Fruit fly (Drosophila melanogaster) whole organism, embryonic: ENCODE data around the gene CG1764.
A peak's percentile ranks its signal among the peaks of the same experiment; 100 is the strongest.

Experiments
- Asciz ChIP-seq: fragments of 200-800 bp; sonication (Bioruptor generic); optimal IDR thresholded peaks from 2 replicates; lab custom pipeline; 2017; ENCODE audit warnings: missing biosample characterization, mild to moderate bottlenecking, missing genetic modification characterization, missing genetic modification reagents
- C15 ChIP-seq: fragments of 200-800 bp; sonication (Bioruptor generic); IDR thresholded peaks from 3 replicates; pipeline ENCODE4 v1.3.6; 2022; ENCODE audit warnings: missing biosample characterization, missing genetic modification characterization
- CG10147 ChIP-seq: fragments of 200-800 bp; sonication (Bioruptor generic); optimal IDR thresholded peaks from 2 replicates; lab custom pipeline; 2019; ENCODE audit warnings: missing biosample characterization, mild to moderate bottlenecking, missing genetic modification characterization, moderate library complexity
- CG10565 ChIP-seq: fragments of 200-800 bp; sonication (Bioruptor generic); optimal IDR thresholded peaks from 3 replicates; lab custom pipeline; 2016; ENCODE audit warnings: missing biosample characterization, mild to moderate bottlenecking, missing genetic modification characterization
- CG11093 ChIP-seq: fragments of 200-800 bp; sonication (Bioruptor generic); IDR thresholded peaks from 3 replicates; pipeline ENCODE4 v1.3.6; 2022; ENCODE audit warnings: missing biosample characterization, missing genetic modification characterization
- CG14667 ChIP-seq: fragments of 200-800 bp; sonication (Bioruptor generic); IDR thresholded peaks from 2 replicates; pipeline ENCODE4 v1.3.6; 2022; ENCODE audit warnings: missing biosample characterization, missing genetic modification characterization
- CG16813 ChIP-seq: fragments of 200-800 bp; sonication (Bioruptor generic); IDR thresholded peaks from 3 replicates; pipeline ENCODE4 v1.3.6; 2022; ENCODE audit warnings: missing biosample characterization, missing genetic modification characterization; ENCODE audit not compliant: partially characterized antibody
- CG17568 ChIP-seq: fragments of 200-800 bp; sonication (Bioruptor generic); optimal IDR thresholded peaks from 2 replicates; lab custom pipeline; 2018; ENCODE audit warnings: missing biosample characterization, mild to moderate bottlenecking, missing genetic modification characterization, moderate library complexity
- CG17612 ChIP-seq: fragments of 200-800 bp; sonication (Bioruptor generic); IDR thresholded peaks from 2 replicates; pipeline ENCODE4 v1.3.6; 2022; ENCODE audit warnings: missing biosample characterization, missing genetic modification characterization
- CG1832 ChIP-seq: fragments of 200-800 bp; sonication (Bioruptor generic); optimal IDR thresholded peaks from 2 replicates; lab custom pipeline; 2017; ENCODE audit warnings: missing biosample characterization, mild to moderate bottlenecking, missing genetic modification characterization, inconsistent platforms
- CG18619 ChIP-seq: fragments of 200-800 bp; sonication (Bioruptor generic); optimal IDR thresholded peaks from 3 replicates; lab custom pipeline; 2017; ENCODE audit warnings: missing biosample characterization, mild to moderate bottlenecking, missing genetic modification characterization
- CG31224 ChIP-seq: fragments of 200-800 bp; sonication (Bioruptor generic); IDR thresholded peaks from 2 replicates; pipeline ENCODE4 v1.3.6; 2022; ENCODE audit warnings: missing biosample characterization, missing genetic modification characterization
- CG4617 ChIP-seq: fragments of 200-800 bp; sonication (Bioruptor generic); optimal IDR thresholded peaks from 3 replicates; lab custom pipeline; 2016; ENCODE audit warnings: missing biosample characterization, missing genetic modification characterization, borderline replicate concordance
- CG7745 ChIP-seq: fragments of 200-800 bp; sonication (Bioruptor generic); optimal IDR thresholded peaks from 2 replicates; lab custom pipeline; 2018; ENCODE audit warnings: missing biosample characterization, mild to moderate bottlenecking, missing genetic modification characterization, moderate library complexity
- CG8765 ChIP-seq: fragments of 200-800 bp; sonication (Bioruptor generic); IDR thresholded peaks from 2 replicates; pipeline ENCODE4 v1.3.6; 2022; ENCODE audit warnings: missing biosample characterization, missing genetic modification characterization
- CG9215 ChIP-seq: fragments of 200-800 bp; sonication (Bioruptor generic); IDR thresholded peaks from 2 replicates; pipeline ENCODE4 v1.3.6; 2022; ENCODE audit warnings: missing biosample characterization, missing genetic modification characterization
- CG9609 ChIP-seq: fragments of 200-800 bp; sonication (Bioruptor generic); optimal IDR thresholded peaks from 3 replicates; lab custom pipeline; 2016; ENCODE audit warnings: missing biosample characterization, missing genetic modification characterization
- CrebB ChIP-seq: fragments of 200-800 bp; sonication (Bioruptor generic); optimal IDR thresholded peaks from 3 replicates; lab custom pipeline; 2018; ENCODE audit warnings: missing biosample characterization, mild to moderate bottlenecking, missing genetic modification characterization
- D ChIP-seq, 2 experiments: fragments of 200-800 bp in 1 of 2; fragments of >200 bp in 1 of 2; sonication (Bioruptor generic) in 1 of 2; optimal IDR thresholded peaks; 2 replicates in 1 of 2; 3 replicates in 1 of 2; lab custom pipeline; 2017; ENCODE audit warnings: mild to moderate bottlenecking in 1 of 2, missing biosample characterization in 1 of 2, missing genetic modification characterization in 1 of 2, missing genetic modification reagents in 1 of 2
- Dek ChIP-seq: fragments of 200-800 bp; sonication (Bioruptor generic); optimal IDR thresholded peaks from 3 replicates; lab custom pipeline; 2019; ENCODE audit warnings: missing biosample characterization, mild to moderate bottlenecking, missing genetic modification characterization, moderate library complexity
- HHEX ChIP-seq: fragments of 200-800 bp; sonication (Bioruptor generic); optimal IDR thresholded peaks from 3 replicates; lab custom pipeline; 2017; ENCODE audit warnings: missing biosample characterization, mild to moderate bottlenecking, missing genetic modification characterization, missing genetic modification reagents
- Mes4 ChIP-seq: fragments of 200-800 bp; sonication (Bioruptor generic); optimal IDR thresholded peaks from 2 replicates; lab custom pipeline; 2016; ENCODE audit warnings: missing biosample characterization, missing genetic modification characterization
- NfI ChIP-seq: fragments of 200-800 bp; sonication (Bioruptor generic); optimal IDR thresholded peaks from 3 replicates; lab custom pipeline; 2018; ENCODE audit warnings: missing biosample characterization, mild to moderate bottlenecking, missing genetic modification characterization, moderate library complexity
- Oaz ChIP-seq: fragments of 200-800 bp; sonication (Bioruptor generic); IDR thresholded peaks from 2 replicates; pipeline ENCODE4 v1.3.6; 2022; ENCODE audit warnings: missing biosample characterization, missing genetic modification characterization
- Pdp1 ChIP-seq, 2 experiments: fragments of 200-800 bp; sonication (Bioruptor generic); optimal IDR thresholded peaks; 3 replicates each; lab custom pipeline; 2016; ENCODE audit warnings: missing biosample characterization in 2 of 2, missing genetic modification characterization in 2 of 2, mild to moderate bottlenecking in 1 of 2, moderate library complexity in 1 of 2
- Side ChIP-seq: fragments of 200-800 bp; sonication (Bioruptor generic); optimal IDR thresholded peaks from 2 replicates; lab custom pipeline; 2016; ENCODE audit warnings: missing biosample characterization, missing genetic modification characterization
- Xbp1 ChIP-seq: fragments of 200-800 bp; sonication (Bioruptor generic); optimal IDR thresholded peaks from 3 replicates; lab custom pipeline; 2016; ENCODE audit warnings: missing biosample characterization, mild to moderate bottlenecking, missing genetic modification characterization
- abd-A ChIP-seq: fragments of 200-800 bp; sonication (Bioruptor generic); optimal IDR thresholded peaks from 3 replicates; lab custom pipeline; 2019; ENCODE audit warnings: missing biosample characterization, mild to moderate bottlenecking, missing genetic modification characterization, moderate library complexity
- ap ChIP-seq: fragments of 200-800 bp; sonication (Bioruptor generic); IDR thresholded peaks from 2 replicates; pipeline ENCODE4 v1.3.6; 2022; ENCODE audit warnings: missing biosample characterization, missing genetic modification characterization
- cg ChIP-seq: fragments of 200-800 bp; sonication (Bioruptor generic); optimal IDR thresholded peaks from 3 replicates; lab custom pipeline; 2019; ENCODE audit warnings: missing biosample characterization, mild to moderate bottlenecking, missing genetic modification characterization, moderate library complexity
- dysf ChIP-seq: fragments of 200-800 bp; sonication (Bioruptor generic); IDR thresholded peaks from 3 replicates; pipeline ENCODE4 v1.3.6; 2022; ENCODE audit warnings: missing biosample characterization, missing genetic modification characterization
- esg ChIP-seq: fragments of 200-800 bp; sonication (Bioruptor generic); conservative IDR thresholded peaks from 2 replicates; pipeline ENCODE4 v1.3.6; 2022; ENCODE audit warnings: missing biosample characterization, missing genetic modification characterization
- ftz-f1 ChIP-seq: fragments of 200-800 bp; sonication (Bioruptor generic); optimal IDR thresholded peaks from 2 replicates; lab custom pipeline; 2016; ENCODE audit warnings: missing biosample characterization, missing genetic modification characterization
- grau ChIP-seq: fragments of 200-800 bp; optimal IDR thresholded peaks from 3 replicates; lab custom pipeline; 2019; ENCODE audit warnings: missing biosample characterization, mild to moderate bottlenecking, missing genetic modification characterization, moderate library complexity
- her ChIP-seq: fragments of 200-800 bp; sonication (Bioruptor generic); optimal IDR thresholded peaks from 2 replicates; lab custom pipeline; 2016; ENCODE audit warnings: missing biosample characterization, missing genetic modification characterization
- inv ChIP-seq: fragments of 200-800 bp; sonication (Bioruptor generic); IDR thresholded peaks from 2 replicates; pipeline ENCODE4 v1.3.6; 2022; ENCODE audit warnings: missing biosample characterization, missing genetic modification characterization; ENCODE audit not compliant: partially characterized antibody
- jing ChIP-seq: fragments of 200-800 bp; sonication (Bioruptor generic); optimal IDR thresholded peaks from 2 replicates; lab custom pipeline; 2018; ENCODE audit warnings: missing biosample characterization, mild to moderate bottlenecking, missing genetic modification characterization
- jumu ChIP-seq: fragments of 200-800 bp; sonication (Bioruptor generic); optimal IDR thresholded peaks from 3 replicates; lab custom pipeline; 2016; ENCODE audit warnings: missing biosample characterization, missing genetic modification characterization
- pzg ChIP-seq: fragments of 200-800 bp; sonication (Bioruptor generic); optimal IDR thresholded peaks from 3 replicates; lab custom pipeline; 2018; ENCODE audit warnings: missing biosample characterization, mild to moderate bottlenecking, missing genetic modification characterization, moderate library complexity
- row ChIP-seq: fragments of 200-800 bp; sonication (Bioruptor generic); IDR thresholded peaks from 3 replicates; pipeline ENCODE4 v1.3.6; 2022; ENCODE audit warnings: missing biosample characterization, missing genetic modification characterization
- sc ChIP-seq, 3 experiments: fragments of >200 bp in 2 of 3; fragments of 200-800 bp in 1 of 3; sonication (Bioruptor generic) in 1 of 3; optimal IDR thresholded peaks; 2 replicates in 2 of 3; 3 replicates in 1 of 3; lab custom pipeline; 2017; ENCODE audit warnings: mild to moderate bottlenecking in 1 of 3, missing biosample characterization in 1 of 3, missing genetic modification characterization in 1 of 3, missing genetic modification reagents in 1 of 3
- sd ChIP-seq: fragments of 200-800 bp; sonication (Bioruptor generic); optimal IDR thresholded peaks from 3 replicates; lab custom pipeline; 2018; ENCODE audit warnings: missing biosample characterization, mild to moderate bottlenecking, missing genetic modification characterization, moderate library complexity
- sna ChIP-seq: fragments of 200-800 bp; sonication (Bioruptor generic); IDR thresholded peaks from 2 replicates; pipeline ENCODE4 v1.3.6; 2022; ENCODE audit warnings: missing biosample characterization, missing genetic modification characterization; ENCODE audit not compliant: partially characterized antibody
- sqz ChIP-seq: fragments of 200-800 bp; sonication (Bioruptor generic); optimal IDR thresholded peaks from 3 replicates; lab custom pipeline; 2018; ENCODE audit warnings: missing biosample characterization, mild to moderate bottlenecking, missing genetic modification characterization
- stc ChIP-seq: fragments of 200-800 bp; sonication (Bioruptor generic); IDR thresholded peaks from 2 replicates; pipeline ENCODE4 v1.3.6; 2022; ENCODE audit warnings: missing biosample characterization, missing genetic modification characterization
- wdn ChIP-seq: fragments of 200-800 bp; sonication (Bioruptor generic); IDR thresholded peaks from 2 replicates; pipeline ENCODE4 v1.3.6; 2022; ENCODE audit warnings: missing biosample characterization, missing genetic modification characterization

Gene CG1764

DNA sequence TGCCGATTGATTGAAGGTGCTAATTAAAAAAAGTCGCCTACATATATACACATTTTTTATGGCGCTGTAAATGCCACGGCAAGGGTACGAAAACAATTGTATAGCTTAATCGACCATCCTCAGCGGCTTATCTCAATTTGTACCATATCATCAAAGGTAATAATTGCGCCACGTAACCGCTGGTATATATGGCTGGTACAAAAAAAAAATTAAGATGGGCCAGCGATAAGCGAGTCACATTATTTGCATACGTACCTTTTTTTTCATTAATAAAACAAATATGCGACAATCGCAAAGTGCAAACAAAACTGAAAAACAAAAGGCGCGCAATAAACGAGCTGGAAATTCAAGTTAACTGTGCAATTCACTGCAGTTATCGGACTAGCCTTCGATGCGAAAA lies 47.8 kb downstream of the CG1764 start (continued):
- TF ChIP-seq sqz (GFP tag; lab: Kevin White, UChicago) (peak; percentile 16), Pdp1 (GFP tag; optimal IDR thresholded peaks at IDR 0.05; lab: Kevin White, UChicago) (peak in 1 of 2 experiments; percentile 62), Asciz (GFP tag; lab: Kevin White, UChicago) (peak; percentile 2), sd (tag; lab: Kevin White, UChicago) (peak; percentile 82)
- TF ChIP-seq, all 482 proteins: peak for 22

DNA sequence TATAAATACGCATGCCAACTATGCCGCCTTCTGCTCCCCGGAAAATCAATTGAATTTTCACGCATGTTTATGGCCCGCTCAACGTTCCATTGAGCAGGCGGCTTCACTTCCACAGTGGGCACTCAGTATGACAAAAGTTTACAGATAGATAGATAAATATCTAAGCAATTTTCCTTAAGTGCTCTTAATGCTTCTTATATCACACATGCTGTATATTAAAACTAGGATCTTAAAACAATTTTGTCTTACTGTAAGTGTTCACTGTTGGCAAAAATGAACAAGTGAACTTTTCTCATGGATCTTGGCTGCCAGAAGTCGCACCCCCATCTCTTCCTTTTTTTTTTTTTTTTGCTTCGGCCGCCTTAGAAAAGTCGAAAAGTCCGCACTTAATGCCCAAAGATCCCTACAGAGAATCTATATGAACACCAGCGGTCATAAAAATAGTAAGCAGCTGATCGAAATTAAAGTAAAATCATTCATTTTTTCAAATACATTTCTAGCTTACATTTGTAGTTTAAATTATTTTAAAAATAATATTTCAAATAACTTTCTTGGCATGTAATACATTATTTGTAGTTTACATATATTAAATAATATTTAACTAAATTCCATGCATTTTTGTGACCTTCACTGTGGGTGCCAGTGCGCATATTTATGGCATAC lies 49.0 kb downstream of the CG1764 start:
- TF ChIP-seq abd-A (no peak), NfI (GFP tag; lab: Kevin White, UChicago) (peak; percentile 17), Side (GFP tag; lab: Kevin White, UChicago) (no peak), inv (GFP tag; lab: Robert Waterston, UW) (no peak), jing (no peak), esg (GFP tag; lab: Robert Waterston, UW) (peak; percentile 28; the same call in 1 of the 2 replicates), CG10565 (no peak), sna (no peak), stc (GFP tag; lab: Robert Waterston, UW) (peak; percentile 52), wdn (GFP tag; lab: Robert Waterston, UW) (peak; percentile 38; the same call in 1 of the 2 replicates), ftz-f1 (no peak), CG31224 (GFP tag; lab: Robert Waterston, UW) (peak; percentile 53), jumu (GFP tag; lab: Kevin White, UChicago) (peak; percentile 20), CG4617 (GFP tag; lab: Kevin White, UChicago) (no peak), CG17568 (GFP tag; lab: Kevin White, UChicago) (no peak), CG7745 (no peak), HHEX (GFP tag; lab: Kevin White, UChicago) (peak; percentile 20), CG14667 (GFP tag; lab: Robert Waterston, UW) (peak; percentile 33), CG18619 (GFP tag; lab: Kevin White, UChicago) (peak; percentile 5), sc (optimal IDR thresholded peaks at IDR 0.05; lab: Kevin White, UChicago) (no peak), sc (GFP tag; optimal IDR thresholded peaks at IDR 0.05; lab: Kevin White, UChicago) (no peak), CG10147 (GFP tag; lab: Kevin White, UChicago) (no peak), grau (peak; percentile 87), Xbp1 (peak; percentile 30), CrebB (tag; lab: Kevin White, UChicago) (no peak), pzg (GFP tag; lab: Kevin White, UChicago) (no peak), CG9215 (GFP tag; lab: Robert Waterston, UW) (peak; percentile 35; the same call in 1 of the 2 replicates), CG16813 (GFP tag; lab: Robert Waterston, UW) (no peak), CG8765 (GFP tag; lab: Robert Waterston, UW) (no peak), cg (GFP tag; lab: Kevin White, UChicago) (no peak), ap (GFP tag; lab: Robert Waterston, UW) (peak; percentile 31; the same call in 1 of the 2 replicates), Dek (peak; percentile 12), CG9609 (peak; percentile 35), row (GFP tag; lab: Robert Waterston, UW) (peak; percentile 71), CG1832 (GFP tag; lab: Kevin White, UChicago) (no peak), D (optimal IDR thresholded peaks at IDR 0.05; lab: Kevin White, UChicago) (no peak), D (GFP tag; optimal IDR thresholded peaks at IDR 0.05; lab: Kevin White, UChicago) (no peak), C15 (GFP tag; lab: Robert Waterston, UW) (0 out of 3 replicates have a peak, but pooled peaks have one; percentile 19), CG17612 (no peak), dysf (GFP tag; lab: Robert Waterston, UW) (peak; percentile 61), Mes4 (GFP tag; lab: Kevin White, UChicago) (no peak), Oaz (no peak), CG11093 (GFP tag; lab: Robert Waterston, UW) (no peak), her (GFP tag; lab: Kevin White, UChicago) (peak; percentile 27)
